Fruit fly (Drosophila melanogaster) whole organism, larva: ENCODE measurements around the gene CG31099.

Experiments
- noc ChIP-seq: fragments of 200-800 bp; sonication (Bioruptor generic); optimal IDR thresholded peaks from 3 replicates; lab custom pipeline; 2019; ENCODE audit warnings: missing biosample characterization, mild to moderate bottlenecking, missing genetic modification characterization, moderate library complexity

Gene CG31099

dm6 chr3R:25277112-25277511 lies 33.6 kb downstream of the CG31099 start, which contains the start of gene CG10513:
CG10513 (minus strand) TSS chr3R:25277212.
- no peak for TF ChIP-seq noc

- TF ChIP-seq noc = peak; percentile 48
Observed at dm6 chr3R:25275276-25275675, 35.5 kb downstream of the CG31099 start.

DNA sequence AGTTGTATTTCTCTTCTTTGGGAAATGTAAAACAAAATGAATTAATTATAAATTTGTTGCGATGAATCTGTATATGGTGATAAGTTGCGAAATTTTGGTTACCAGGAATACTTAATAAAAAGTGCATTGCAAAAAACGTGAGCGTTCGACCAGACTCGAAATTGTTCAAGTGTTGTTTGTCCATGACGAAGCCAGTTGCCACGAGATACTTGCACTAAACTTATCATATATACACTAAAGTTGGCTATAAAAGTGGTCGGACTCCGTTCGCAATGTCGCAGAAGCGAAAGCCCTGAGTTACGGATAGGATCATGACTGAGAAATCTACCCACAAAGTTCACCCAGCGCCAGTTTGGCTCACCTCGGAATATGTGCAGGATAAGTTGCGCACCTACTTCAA lies 37.2 kb downstream of the CG31099 start, which contains the start of gene CG11878:
Gene CG11878 (plus strand): TSS at position 301 of the 400 bp plus-strand sequence.
- TF ChIP-seq noc = no peak

- peak; percentile 9 for TF ChIP-seq noc
Observed at dm6 chr3R:25269909-25270308, 40.8 kb downstream of the CG31099 start, which contains the start of the genes CG11889 and CG11891. CG11889 (plus strand) TSS chr3R:25270209. CG11891 (plus strand) TSS chr3R:25270209.

dm6 chr3R:25266751-25267150 lies 44.0 kb downstream of the CG31099 start:
- TF ChIP-seq noc = no peak

- TF ChIP-seq noc = peak; percentile 5
Observed at dm6 chr3R:25265589-25266201, 45.0 kb downstream of the CG31099 start, which contains the start of the genes GlnRS and RIOK2. GlnRS (minus strand) TSS chr3R:25265721. RIOK2 (plus strand) TSS chr3R:25265844.

DNA sequence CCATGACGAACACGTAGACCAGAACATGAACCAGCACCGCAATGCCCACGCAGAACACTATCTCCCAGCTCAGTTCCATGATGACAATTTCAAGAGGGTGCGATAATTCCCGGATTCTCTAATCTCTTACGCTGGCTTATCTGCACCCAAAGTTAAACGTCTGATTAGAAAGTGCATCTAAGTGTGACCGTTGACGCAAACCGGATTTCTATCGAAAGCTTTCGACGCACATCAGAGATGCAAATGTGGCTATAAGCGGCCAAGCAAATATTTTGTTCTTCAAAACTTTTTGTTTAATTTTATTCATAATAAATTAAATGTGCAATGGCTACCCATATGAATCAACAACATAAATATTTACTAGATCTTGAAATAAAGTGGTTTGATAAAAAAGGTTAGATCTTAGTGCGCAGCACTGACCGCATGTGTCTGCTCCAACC lies 48.4 kb downstream of the CG31099 start, which contains the start of the genes Kdsr and CG11858:
Gene Kdsr (minus strand): TSS at position 177 of the 440 bp plus-strand sequence.
Gene CG11858 (plus strand): TSS at position 420 of the 440 bp plus-strand sequence.
- peak; percentile 79 for TF ChIP-seq noc

DNA sequence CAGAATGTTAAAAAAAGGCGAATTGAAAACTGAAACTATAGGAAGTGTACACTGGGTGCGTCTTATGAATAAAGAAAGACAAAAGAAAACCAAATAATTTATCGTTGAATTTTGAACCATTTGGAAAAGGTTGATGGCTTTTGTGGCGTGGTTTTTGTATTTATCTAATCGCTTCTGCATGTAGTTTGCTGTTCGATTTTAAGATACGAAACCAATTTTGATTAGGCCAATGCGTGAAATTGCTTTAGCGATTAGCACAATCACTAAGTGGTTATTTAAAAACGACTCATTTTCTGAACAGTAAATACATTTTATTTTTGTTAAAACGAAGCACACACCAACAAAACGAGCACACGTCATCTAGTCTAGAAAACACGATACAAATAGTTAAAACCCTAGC lies 50.1 kb downstream of the CG31099 start:
- no peak for TF ChIP-seq noc
